Worm (Caenorhabditis elegans) whole organism, L2 larva: ENCODE results near the gene Y105C5A.9.
"Not testable (repeated sequence)": the region's sequence is repeated elsewhere in the genome, so short reads cannot be mapped to it uniquely, and the experiment has no call there.

ENCODE experiments used
- C34F6.9 ChIP-seq: fragments of 150-350 bp; optimal IDR thresholded peaks from 2 replicates; lab custom pipeline; 2014; ENCODE audit warnings: missing biosample characterization, missing genetic modification characterization
- F13H6.1 ChIP-seq: sonication (generic microtip); optimal IDR thresholded peaks from 2 replicates; lab custom pipeline; 2016; ENCODE audit warnings: missing genetic modification characterization, missing compliant biosample characterization
- R02D3.7 ChIP-seq: fragments of 150-350 bp; optimal IDR thresholded peaks from 2 replicates; lab custom pipeline; 2014; ENCODE audit warnings: missing biosample characterization, missing genetic modification characterization
- Y55F3AM.14 ChIP-seq: fragments of 200-800 bp; sonication (Bioruptor generic); optimal IDR thresholded peaks from 2 replicates; lab custom pipeline; 2018; ENCODE audit warnings: mild to moderate bottlenecking, missing genetic modification characterization, missing compliant biosample characterization
- aly-2 ChIP-seq: fragments of 150-350 bp; optimal IDR thresholded peaks from 2 replicates; lab custom pipeline; 2014; ENCODE audit warnings: missing biosample characterization, missing genetic modification characterization
- ama-1 ChIP-seq: fragments of 150-350 bp; optimal IDR thresholded peaks from 2 replicates; lab custom pipeline; 2018; ENCODE audit warnings: inconsistent platforms
- ceh-82 ChIP-seq: fragments of 150-350 bp; optimal IDR thresholded peaks from 2 replicates; lab custom pipeline; 2014; ENCODE audit warnings: missing biosample characterization, missing genetic modification characterization
- crh-2 ChIP-seq: sonication (generic microtip); optimal IDR thresholded peaks from 2 replicates; lab custom pipeline; 2017; ENCODE audit warnings: missing biosample characterization, missing genetic modification characterization
- egl-27 ChIP-seq: sonication (generic microtip); optimal IDR thresholded peaks from 3 replicates; lab custom pipeline; 2017; ENCODE audit warnings: missing biosample characterization, missing genetic modification reagents, missing genetic modification characterization
- elt-3 ChIP-seq: sonication (generic microtip); optimal IDR thresholded peaks from 2 replicates; lab custom pipeline; 2017; ENCODE audit warnings: missing biosample characterization, missing genetic modification characterization
- fos-1 ChIP-seq: fragments of 150-350 bp; optimal IDR thresholded peaks from 2 replicates; lab custom pipeline; 2014; ENCODE audit warnings: missing biosample characterization, missing genetic modification characterization
- gmeb-1 ChIP-seq: fragments of 150-350 bp; optimal IDR thresholded peaks from 2 replicates; lab custom pipeline; 2014; ENCODE audit warnings: missing biosample characterization, missing genetic modification characterization
- lin-13 ChIP-seq: fragments of 150-350 bp; optimal IDR thresholded peaks from 2 replicates; lab custom pipeline; 2014; ENCODE audit warnings: missing biosample characterization, missing genetic modification reagents, missing genetic modification characterization
- lin-39 ChIP-seq: fragments of 150-350 bp; optimal IDR thresholded peaks from 2 replicates; lab custom pipeline; 2014; ENCODE audit warnings: missing biosample characterization, missing genetic modification reagents, missing genetic modification characterization
- lsy-2 ChIP-seq, 2 experiments: fragments of 150-350 bp in 1 of 2; sonication (generic microtip) in 1 of 2; optimal IDR thresholded peaks; 2 replicates each; lab custom pipeline; 2014 to 2017; ENCODE audit warnings: missing biosample characterization in 2 of 2, missing genetic modification characterization in 2 of 2
- mab-5 ChIP-seq: fragments of 150-350 bp; optimal IDR thresholded peaks from 2 replicates; lab custom pipeline; 2014; ENCODE audit warnings: missing biosample characterization, missing genetic modification characterization
- mbf-1 ChIP-seq: sonication (generic microtip); optimal IDR thresholded peaks from 2 replicates; lab custom pipeline; 2017; ENCODE audit warnings: missing biosample characterization, missing genetic modification characterization
- mdl-1 ChIP-seq, 2 experiments: fragments of 150-350 bp in 1 of 2; sonication (generic microtip) in 1 of 2; optimal IDR thresholded peaks; 2 replicates each; lab custom pipeline; 2017; ENCODE audit warnings: missing biosample characterization in 2 of 2, missing genetic modification characterization in 2 of 2
- nhr-10 ChIP-seq: sonication (generic microtip); optimal IDR thresholded peaks from 2 replicates; lab custom pipeline; 2017; ENCODE audit warnings: missing biosample characterization, missing genetic modification characterization
- nhr-21 ChIP-seq: fragments of 150-350 bp; optimal IDR thresholded peaks from 2 replicates; lab custom pipeline; 2014; ENCODE audit warnings: missing biosample characterization, missing genetic modification characterization
- nhr-23 ChIP-seq: fragments of 150-350 bp; optimal IDR thresholded peaks from 2 replicates; lab custom pipeline; 2014; ENCODE audit warnings: missing biosample characterization, missing genetic modification reagents, missing genetic modification characterization
- nhr-237 ChIP-seq: fragments of 150-350 bp; optimal IDR thresholded peaks from 2 replicates; lab custom pipeline; 2014; ENCODE audit warnings: missing biosample characterization, missing genetic modification characterization
- nhr-25 ChIP-seq: fragments of 150-350 bp; sonication (generic microtip); optimal IDR thresholded peaks from 3 replicates; lab custom pipeline; 2014; ENCODE audit warnings: missing biosample characterization, missing genetic modification characterization
- nhr-6 ChIP-seq: fragments of 150-350 bp; optimal IDR thresholded peaks from 2 replicates; lab custom pipeline; 2014; ENCODE audit warnings: missing biosample characterization, missing genetic modification characterization
- peb-1 ChIP-seq: fragments of 150-350 bp; optimal IDR thresholded peaks from 2 replicates; lab custom pipeline; 2014; ENCODE audit warnings: missing biosample characterization, missing genetic modification characterization
- sem-4 ChIP-seq: fragments of 150-350 bp; optimal IDR thresholded peaks from 2 replicates; lab custom pipeline; 2014; ENCODE audit warnings: missing biosample characterization, missing genetic modification reagents, missing genetic modification characterization
- skn-1 ChIP-seq: sonication (generic microtip); optimal IDR thresholded peaks from 2 replicates; lab custom pipeline; 2017; ENCODE audit warnings: missing biosample characterization, missing genetic modification characterization
- sma-3 ChIP-seq: sonication (generic microtip); optimal IDR thresholded peaks from 2 replicates; lab custom pipeline; 2016; ENCODE audit warnings: missing genetic modification reagents, missing genetic modification characterization, missing compliant biosample characterization
- snpc-4 ChIP-seq: fragments of 150-350 bp; optimal IDR thresholded peaks from 2 replicates; lab custom pipeline; 2014; ENCODE audit warnings: missing biosample characterization, missing genetic modification characterization
- unc-39 ChIP-seq: fragments of 150-350 bp; optimal IDR thresholded peaks from 2 replicates; lab custom pipeline; 2014; ENCODE audit warnings: missing biosample characterization, missing genetic modification characterization
- unc-62 ChIP-seq: fragments of 150-350 bp; optimal IDR thresholded peaks from 2 replicates; lab custom pipeline; 2014; ENCODE audit warnings: missing biosample characterization, missing genetic modification reagents, missing genetic modification characterization
- zag-1 ChIP-seq: fragments of 150-350 bp; optimal IDR thresholded peaks from 2 replicates; lab custom pipeline; 2014; ENCODE audit warnings: missing biosample characterization, missing genetic modification characterization
- ztf-1 ChIP-seq: fragments of 200-800 bp; sonication (Bioruptor generic); conservative IDR thresholded peaks from 2 replicates; pipeline ENCODE4 v1.3.6; 2022; ENCODE audit warnings: missing genetic modification characterization, missing compliant biosample characterization
- ztf-4 ChIP-seq: fragments of 150-350 bp; optimal IDR thresholded peaks from 2 replicates; lab custom pipeline; 2014; ENCODE audit warnings: missing biosample characterization, missing genetic modification characterization

Gene Y105C5A.9

ce11 chrIV:15594935-15595620 is 36.2 kb upstream of the Y105C5A.9 start, which contains the start of the genes pqn-78 and pqn-79:
TSS of gene pqn-78 (minus strand) at chrIV:15595035.
TSS of gene pqn-79 (plus strand) at chrIV:15595570.
- not testable (repeated sequence) for TF ChIP-seq elt-3, ceh-82, fos-1 (tag; lab: Kevin White, UChicago)

- no peak for TF ChIP-seq mbf-1 (tag; lab: Kevin White, UChicago)
- peak; percentile 55 for TF ChIP-seq snpc-4
Observed at ce11 chrIV:15604194-15604593, 27.1 kb upstream of the Y105C5A.9 start.

- TF ChIP-seq ama-1 (lab: Kevin White, UChicago) (no peak), nhr-10 (tag; lab: Kevin White, UChicago) (no peak), ztf-4 (tag; lab: Kevin White, UChicago) (no peak), mdl-1 (tag; optimal IDR thresholded peaks at IDR 0.05; lab: Kevin White, UChicago) (no peak), gmeb-1 (tag; lab: Kevin White, UChicago) (no peak), lin-39 (tag; lab: Kevin White, UChicago) (no peak), Y55F3AM.14 (GFP tag; lab: Kevin White, UChicago) (no peak), egl-27 (tag; lab: Kevin White, UChicago) (no peak), nhr-21 (tag; lab: Kevin White, UChicago) (no peak), R02D3.7 (tag; lab: Kevin White, UChicago) (no peak), fos-1 (tag; lab: Kevin White, UChicago) (no peak), nhr-6 (no peak), unc-62 (GFP tag; lab: Kevin White, UChicago) (no peak), lsy-2 (tag; optimal IDR thresholded peaks at IDR 0.05; lab: Kevin White, UChicago) (no peak), C34F6.9 (no peak), peb-1 (tag; lab: Kevin White, UChicago) (no peak), zag-1 (tag; lab: Kevin White, UChicago) (no peak)
Observed at ce11 chrIV:15606396-15606795, 24.9 kb upstream of the Y105C5A.9 start.

- TF ChIP-seq unc-39 (tag; lab: Kevin White, UChicago) (no peak), ama-1 (lab: Kevin White, UChicago) (no peak), sma-3 (GFP tag; lab: Kevin White, UChicago) (no peak), mab-5 (tag; lab: Kevin White, UChicago) (no peak), fos-1 (tag; lab: Kevin White, UChicago) (no peak)
Observed at ce11 chrIV:15613141-15613540, 18.2 kb upstream of the Y105C5A.9 start.

ce11 chrIV:15616971-15617370 is 14.3 kb upstream of the Y105C5A.9 start, which contains the start of gene Y105C5A.8:
TSS of gene Y105C5A.8 (minus strand) at chrIV:15617071.
- TF ChIP-seq lin-13 (GFP tag; lab: Kevin White, UChicago) (no peak), skn-1 (tag; lab: Kevin White, UChicago) (no peak), aly-2 (tag; lab: Kevin White, UChicago) (no peak), snpc-4 (no peak), fos-1 (tag; lab: Kevin White, UChicago) (no peak), mab-5 (tag; lab: Kevin White, UChicago) (no peak), nhr-6 (no peak), F13H6.1 (tag; lab: Kevin White, UChicago) (no peak), ztf-4 (tag; lab: Kevin White, UChicago) (no peak), nhr-237 (tag; lab: Kevin White, UChicago) (no peak), ztf-1 (GFP tag; lab: Robert Waterston, UW) (no peak), crh-2 (tag; lab: Kevin White, UChicago) (no peak), nhr-10 (tag; lab: Kevin White, UChicago) (no peak), mdl-1 (tag; optimal IDR thresholded peaks at IDR 0.05; lab: Kevin White, UChicago) (no peak)

ce11 chrIV:15617667-15618066 is 13.7 kb upstream of the Y105C5A.9 start:
- no peak for TF ChIP-seq egl-27 (tag; lab: Kevin White, UChicago)
- no peak for TF ChIP-seq Y55F3AM.14 (GFP tag; lab: Kevin White, UChicago)
- TF ChIP-seq gmeb-1 (tag; lab: Kevin White, UChicago), result peak; percentile 7
- no peak for TF ChIP-seq C34F6.9
- TF ChIP-seq nhr-25 (tag; lab: Kevin White, UChicago), result peak; percentile 45
- TF ChIP-seq nhr-23 (tag; lab: Kevin White, UChicago), result no peak
- TF ChIP-seq sem-4 (tag; lab: Kevin White, UChicago), result no peak
